Fruit fly (Drosophila melanogaster) whole organism, embryonic: ENCODE results near the gene fan.

ENCODE experiments used
- Adf1 ChIP-seq: fragments of 200-800 bp; sonication (Bioruptor generic); IDR thresholded peaks from 2 replicates; pipeline ENCODE4 v1.3.6; 2022; ENCODE audit warnings: missing biosample characterization, missing genetic modification characterization
- CG10543 ChIP-seq: fragments of 200-800 bp; sonication (Bioruptor generic); optimal IDR thresholded peaks from 3 replicates; lab custom pipeline; 2017; ENCODE audit warnings: missing biosample characterization, mild to moderate bottlenecking, missing genetic modification characterization, moderate library complexity
- CG10654 ChIP-seq: fragments of 200-800 bp; sonication (Bioruptor generic); optimal IDR thresholded peaks from 2 replicates; lab custom pipeline; 2016; ENCODE audit warnings: missing biosample characterization, missing genetic modification characterization
- CG11085 ChIP-seq: fragments of 200-800 bp; sonication (Bioruptor generic); IDR thresholded peaks from 2 replicates; pipeline ENCODE4 v1.3.6; 2022; ENCODE audit warnings: missing biosample characterization, missing genetic modification characterization
- CG12155 ChIP-seq: fragments of 200-800 bp; sonication (Bioruptor generic); optimal IDR thresholded peaks from 3 replicates; lab custom pipeline; 2016; ENCODE audit warnings: missing biosample characterization, missing genetic modification characterization
- CG13123 ChIP-seq: fragments of 200-800 bp; sonication (Bioruptor generic); optimal IDR thresholded peaks from 2 replicates; lab custom pipeline; 2016; ENCODE audit warnings: missing biosample characterization, missing genetic modification characterization
- CG13296 ChIP-seq: fragments of 200-800 bp; sonication (Bioruptor generic); optimal IDR thresholded peaks from 3 replicates; lab custom pipeline; 2018; ENCODE audit warnings: missing biosample characterization, mild to moderate bottlenecking, missing genetic modification characterization
- CG13775 ChIP-seq: fragments of 200-800 bp; sonication (Bioruptor generic); optimal IDR thresholded peaks from 3 replicates; lab custom pipeline; 2017; ENCODE audit warnings: missing biosample characterization, mild to moderate bottlenecking, missing genetic modification characterization
- CG15601 ChIP-seq: fragments of 200-800 bp; sonication (Bioruptor generic); optimal IDR thresholded peaks from 3 replicates; lab custom pipeline; 2019; ENCODE audit warnings: missing biosample characterization, mild to moderate bottlenecking, missing genetic modification characterization, moderate library complexity
- CG15696 ChIP-seq: fragments of 200-800 bp; sonication (Bioruptor generic); optimal IDR thresholded peaks from 2 replicates; lab custom pipeline; 2019; ENCODE audit warnings: missing biosample characterization, mild to moderate bottlenecking, missing genetic modification characterization, moderate library complexity
- CG1603 ChIP-seq: fragments of 200-800 bp; sonication (Bioruptor generic); optimal IDR thresholded peaks from 2 replicates; lab custom pipeline; 2019; ENCODE audit warnings: missing biosample characterization, mild to moderate bottlenecking, missing genetic modification characterization, moderate library complexity
- CG7372 ChIP-seq: fragments of 200-800 bp; sonication (Bioruptor generic); IDR thresholded peaks from 2 replicates; pipeline ENCODE4 v1.3.6; 2022; ENCODE audit warnings: missing biosample characterization, missing genetic modification characterization
- CG8290 ChIP-seq, 3 experiments: fragments of 200-800 bp; sonication (Bioruptor generic); optimal IDR thresholded peaks; 2 replicates each; lab custom pipeline; 2016 to 2019; ENCODE audit warnings: missing biosample characterization in 3 of 3, missing genetic modification characterization in 3 of 3, mild to moderate bottlenecking in 2 of 3, moderate library complexity in 1 of 3
- CG8359 ChIP-seq: fragments of 200-800 bp; sonication (Bioruptor generic); optimal IDR thresholded peaks from 2 replicates; lab custom pipeline; 2017; ENCODE audit warnings: missing biosample characterization, mild to moderate bottlenecking, missing genetic modification characterization, borderline replicate concordance
- CG8765 ChIP-seq: fragments of 200-800 bp; sonication (Bioruptor generic); IDR thresholded peaks from 2 replicates; pipeline ENCODE4 v1.3.6; 2022; ENCODE audit warnings: missing biosample characterization, missing genetic modification characterization
- CG9817 ChIP-seq: fragments of 200-800 bp; sonication (Bioruptor generic); optimal IDR thresholded peaks from 2 replicates; lab custom pipeline; 2018; ENCODE audit warnings: missing biosample characterization, mild to moderate bottlenecking, missing genetic modification characterization, moderate library complexity
- D19A ChIP-seq: fragments of 200-800 bp; optimal IDR thresholded peaks from 3 replicates; lab custom pipeline; 2019; ENCODE audit warnings: missing biosample characterization, mild to moderate bottlenecking, missing genetic modification characterization, moderate library complexity
- Hmx ChIP-seq: fragments of 200-800 bp; sonication (Bioruptor generic); optimal IDR thresholded peaks from 2 replicates; lab custom pipeline; 2016; ENCODE audit warnings: missing biosample characterization, missing genetic modification characterization
- Hr78 ChIP-seq, 2 experiments: fragments of 200-800 bp in 1 of 2; fragments of >200 bp in 1 of 2; sonication (Bioruptor generic) in 1 of 2; optimal IDR thresholded peaks; 2 replicates each; lab custom pipeline; 2017 to 2019; ENCODE audit warnings: missing biosample characterization in 2 of 2, missing genetic modification characterization in 2 of 2, mild to moderate bottlenecking in 1 of 2, moderate library complexity in 1 of 2
- Hsf ChIP-seq: fragments of 200-800 bp; sonication (Bioruptor generic); optimal IDR thresholded peaks from 3 replicates; lab custom pipeline; 2016; ENCODE audit warnings: missing biosample characterization, missing genetic modification characterization
- Mad ChIP-seq: fragments of 200-800 bp; sonication (Bioruptor generic); optimal IDR thresholded peaks from 2 replicates; lab custom pipeline; 2016; ENCODE audit warnings: missing biosample characterization, missing genetic modification characterization
- Max ChIP-seq: fragments of 200-800 bp; sonication (Bioruptor generic); optimal IDR thresholded peaks from 2 replicates; lab custom pipeline; 2016; ENCODE audit warnings: missing biosample characterization, mild to moderate bottlenecking, missing genetic modification characterization
- Med ChIP-seq: fragments of 200-800 bp; sonication (Bioruptor generic); peaks from one replicate; lab custom pipeline; 2016; ENCODE audit warnings: missing biosample characterization, missing genetic modification characterization, mild to moderate bottlenecking, inconsistent platforms, moderate library complexity
- Nf-YB ChIP-seq: fragments of 200-800 bp; sonication (Bioruptor generic); optimal IDR thresholded peaks from 3 replicates; lab custom pipeline; 2019; ENCODE audit warnings: missing biosample characterization, mild to moderate bottlenecking, missing genetic modification characterization, moderate library complexity
- Opbp ChIP-seq: fragments of 200-800 bp; sonication (Bioruptor generic); IDR thresholded peaks from 3 replicates; pipeline ENCODE4 v1.3.6; 2022; ENCODE audit warnings: missing biosample characterization, missing genetic modification characterization; ENCODE audit not compliant: partially characterized antibody
- crol ChIP-seq: fragments of 200-800 bp; sonication (Bioruptor generic); IDR thresholded peaks from 2 replicates; pipeline ENCODE4 v1.3.6; 2022; ENCODE audit warnings: missing biosample characterization, missing genetic modification characterization
- cwo ChIP-seq: fragments of 200-800 bp; sonication (Bioruptor generic); optimal IDR thresholded peaks from 3 replicates; lab custom pipeline; 2017; ENCODE audit warnings: missing biosample characterization, missing genetic modification characterization, mild to moderate bottlenecking, moderate library complexity, missing genetic modification reagents
- danr ChIP-seq: fragments of 200-800 bp; sonication (Bioruptor generic); IDR thresholded peaks from 2 replicates; pipeline ENCODE4 v1.3.6; 2022; ENCODE audit warnings: missing biosample characterization, missing genetic modification characterization
- dm ChIP-seq: fragments of 200-800 bp; sonication (Bioruptor generic); optimal IDR thresholded peaks from 3 replicates; lab custom pipeline; 2016; ENCODE audit warnings: missing biosample characterization, missing genetic modification characterization
- eve ChIP-seq, 2 experiments: fragments of >200 bp; optimal IDR thresholded peaks; 2 replicates each; lab custom pipeline; 2017; ENCODE audit warnings: missing biosample characterization in 2 of 2, missing genetic modification characterization in 2 of 2
- gem ChIP-seq: fragments of 200-800 bp; sonication (Bioruptor generic); optimal IDR thresholded peaks from 2 replicates; lab custom pipeline; 2019; ENCODE audit warnings: missing biosample characterization, mild to moderate bottlenecking, missing genetic modification characterization, moderate library complexity
- grau ChIP-seq: fragments of 200-800 bp; optimal IDR thresholded peaks from 3 replicates; lab custom pipeline; 2019; ENCODE audit warnings: missing biosample characterization, mild to moderate bottlenecking, missing genetic modification characterization, moderate library complexity
- hkb ChIP-seq, 2 experiments: fragments of 200-800 bp in 1 of 2; fragments of >200 bp in 1 of 2; sonication (Bioruptor generic) in 1 of 2; IDR thresholded peaks in 1 of 2; optimal IDR thresholded peaks in 1 of 2; 2 replicates each; pipeline versions ENCODE4 v1.3.6 to Lab custom; 2017 to 2022; ENCODE audit warnings: missing biosample characterization in 1 of 2, missing genetic modification characterization in 1 of 2
- hth ChIP-seq: fragments of >200 bp; optimal IDR thresholded peaks from 2 replicates; lab custom pipeline; 2017; ENCODE audit warnings: inconsistent platforms
- ind ChIP-seq: fragments of 200-800 bp; sonication (Bioruptor generic); optimal IDR thresholded peaks from 3 replicates; lab custom pipeline; 2016; ENCODE audit warnings: missing biosample characterization, missing genetic modification characterization
- lab ChIP-seq: fragments of 200-800 bp; sonication (Bioruptor generic); optimal IDR thresholded peaks from 3 replicates; lab custom pipeline; 2017; ENCODE audit warnings: missing biosample characterization, missing genetic modification characterization, mild to moderate bottlenecking, moderate library complexity, missing genetic modification reagents
- lilli ChIP-seq: fragments of 200-800 bp; sonication (Bioruptor generic); optimal IDR thresholded peaks from 3 replicates; lab custom pipeline; 2016; ENCODE audit warnings: missing biosample characterization, missing genetic modification characterization
- pan ChIP-seq, 4 experiments: fragments of >200 bp in 3 of 4; fragments of 200-800 bp in 1 of 4; sonication (Bioruptor generic) in 1 of 4; optimal IDR thresholded peaks in 3 of 4; IDR thresholded peaks in 1 of 4; 2 replicates each; pipeline versions ENCODE4 v1.3.6 to Lab custom; 2017 to 2022; ENCODE audit warnings: missing biosample characterization in 2 of 4, missing genetic modification characterization in 2 of 4, mixed read lengths in 1 of 4
- pum ChIP-seq: fragments of 200-800 bp; sonication (Bioruptor generic); optimal IDR thresholded peaks from 2 replicates; lab custom pipeline; 2016; ENCODE audit warnings: missing biosample characterization, missing genetic modification characterization
- row ChIP-seq: fragments of 200-800 bp; sonication (Bioruptor generic); IDR thresholded peaks from 3 replicates; pipeline ENCODE4 v1.3.6; 2022; ENCODE audit warnings: missing biosample characterization, missing genetic modification characterization
- sc ChIP-seq, 3 experiments: fragments of >200 bp in 2 of 3; fragments of 200-800 bp in 1 of 3; sonication (Bioruptor generic) in 1 of 3; optimal IDR thresholded peaks; 2 replicates in 2 of 3; 3 replicates in 1 of 3; lab custom pipeline; 2017; ENCODE audit warnings: mild to moderate bottlenecking in 1 of 3, missing biosample characterization in 1 of 3, missing genetic modification characterization in 1 of 3, missing genetic modification reagents in 1 of 3
- sr ChIP-seq: fragments of 200-800 bp; sonication (Bioruptor generic); IDR thresholded peaks from 3 replicates; pipeline ENCODE4 v1.3.6; 2022; ENCODE audit warnings: missing biosample characterization, missing genetic modification characterization
- stwl ChIP-seq: fragments of 200-800 bp; sonication (Bioruptor generic); optimal IDR thresholded peaks from 3 replicates; lab custom pipeline; 2018; ENCODE audit warnings: missing biosample characterization, mild to moderate bottlenecking, missing genetic modification characterization, moderate library complexity
- tap ChIP-seq: fragments of 200-800 bp; optimal IDR thresholded peaks from 3 replicates; lab custom pipeline; 2019; ENCODE audit warnings: missing biosample characterization, mild to moderate bottlenecking, missing genetic modification characterization, moderate library complexity
- vvl ChIP-seq: fragments of 200-800 bp; sonication (Bioruptor generic); IDR thresholded peaks from 2 replicates; pipeline ENCODE4 v1.3.6; 2022; ENCODE audit warnings: missing biosample characterization, missing genetic modification characterization

fan gene

dm6 chr3L:8063214-8064156 lies 45.4 kb upstream of the fan start, which contains the start of gene Sarm (continued):
- TF ChIP-seq sr (GFP tag; lab: Robert Waterston, UW): peak; percentile 72
- no peak for TF ChIP-seq Mad
- TF ChIP-seq danr (GFP tag; lab: Robert Waterston, UW): no peak
- TF ChIP-seq Opbp (GFP tag; lab: Robert Waterston, UW): 0 out of 3 replicates have a peak, but pooled peaks have one; percentile 45
- TF ChIP-seq CG13123 (GFP tag; lab: Kevin White, UChicago): no peak
- no peak for TF ChIP-seq sc (optimal IDR thresholded peaks at IDR 0.05; lab: Kevin White, UChicago)
- TF ChIP-seq sc (GFP tag; optimal IDR thresholded peaks at IDR 0.05; lab: Kevin White, UChicago): peak; percentile 27
- TF ChIP-seq CG11085 (GFP tag; lab: Robert Waterston, UW): no peak
- TF ChIP-seq CG1603 (tag; lab: Kevin White, UChicago): peak; percentile 29
- TF ChIP-seq crol (GFP tag; lab: Robert Waterston, UW): no peak
- TF ChIP-seq CG8290 (GFP tag; optimal IDR thresholded peaks at IDR 0.05; lab: Kevin White, UChicago): peak; percentile 17
- TF ChIP-seq CG8290 (tag; optimal IDR thresholded peaks at IDR 0.05; lab: Kevin White, UChicago): peak in 1 of 2 experiments; percentile 62
- TF ChIP-seq row: peak; percentile 82
- TF ChIP-seq hth (lab: Kevin White, UChicago): no peak
- peak; percentile 19 for TF ChIP-seq dm (GFP tag; lab: Kevin White, UChicago)
- TF ChIP-seq CG13775 (GFP tag; lab: Kevin White, UChicago): peak; percentile 27
- no peak for TF ChIP-seq tap (tag; lab: Kevin White, UChicago)
- TF ChIP-seq CG8765: no peak
- TF ChIP-seq ind: peak; percentile 40
- peak; percentile 70 for TF ChIP-seq gem (tag; lab: Kevin White, UChicago)
- no peak for TF ChIP-seq pan (optimal IDR thresholded peaks at IDR 0.05; lab: Kevin White, UChicago)
- TF ChIP-seq pan (GFP tag; optimal IDR thresholded peaks at IDR 0.05 in 1 of 2, IDR thresholded peaks at IDR 0.05 in 1 of 2): peak in 1 of 2 experiments; percentile 23
- peak; percentile 79 for TF ChIP-seq Med (GFP tag; lab: Kevin White, UChicago)
- peak in 1 of 2 experiments; percentile 62 for TF ChIP-seq Hr78 (GFP tag; optimal IDR thresholded peaks at IDR 0.05; lab: Kevin White, UChicago)
- peak; percentile 18 for TF ChIP-seq cwo
- TF ChIP-seq hkb (optimal IDR thresholded peaks at IDR 0.05; lab: Kevin White, UChicago): no peak
- peak; percentile 15; the same call in 1 of the 2 replicates for TF ChIP-seq hkb (GFP tag; IDR thresholded peaks at IDR 0.05; lab: Robert Waterston, UW)
- peak; percentile 57 for TF ChIP-seq CG13296 (GFP tag; lab: Kevin White, UChicago)
- peak; percentile 27 for TF ChIP-seq CG9817
- TF ChIP-seq Hsf (GFP tag; lab: Kevin White, UChicago): peak; percentile 20
- TF ChIP-seq CG7372 (GFP tag; lab: Robert Waterston, UW): no peak
- peak; percentile 45 for TF ChIP-seq Nf-YB (GFP tag; lab: Kevin White, UChicago)
- TF ChIP-seq CG10654 (GFP tag; lab: Kevin White, UChicago): no peak
- TF ChIP-seq CG15696 (tag; lab: Kevin White, UChicago): no peak
- TF ChIP-seq stwl (tag; lab: Kevin White, UChicago): no peak
- peak; percentile 24; the same call in 1 of the 2 replicates for TF ChIP-seq vvl (GFP tag; lab: Robert Waterston, UW)
- peak; percentile 64 for TF ChIP-seq lab (GFP tag; lab: Kevin White, UChicago)
- TF ChIP-seq CG12155: no peak
- TF ChIP-seq D19A (tag; lab: Kevin White, UChicago): peak; percentile 26
- TF ChIP-seq Max (GFP tag; lab: Kevin White, UChicago): peak; percentile 44
- TF ChIP-seq Adf1 (GFP tag; lab: Robert Waterston, UW): peak; percentile 41; the same call in 1 of the 2 replicates
- TF ChIP-seq CG10543 (GFP tag; lab: Kevin White, UChicago): peak; percentile 53
- peak; percentile 18 for TF ChIP-seq CG15601
- peak; percentile 44 for TF ChIP-seq CG8359 (GFP tag; lab: Kevin White, UChicago)
- peak; percentile 52 for TF ChIP-seq lilli (GFP tag; lab: Kevin White, UChicago)
- no peak for TF ChIP-seq pum (GFP tag; lab: Kevin White, UChicago)
- TF ChIP-seq eve (GFP tag; optimal IDR thresholded peaks at IDR 0.05; lab: Kevin White, UChicago): peak in 1 of 2 experiments; percentile 73
- peak; percentile 58 for TF ChIP-seq grau
- TF ChIP-seq Hmx: no peak
